Fruit fly (Drosophila melanogaster) whole organism, adult: ENCODE results near the gene Dscam4.

Source experiments
- CG11617 ChIP-seq: fragments of 200-800 bp; sonication (Bioruptor generic); optimal IDR thresholded peaks from 2 replicates; lab custom pipeline; 2017; ENCODE audit warnings: mild to moderate bottlenecking, missing biosample characterization, missing genetic modification reagents, missing genetic modification characterization
- CG12768 ChIP-seq: fragments of 200-800 bp; sonication (Bioruptor generic); optimal IDR thresholded peaks from 2 replicates; lab custom pipeline; 2017; ENCODE audit warnings: missing biosample characterization, missing genetic modification characterization, mild to moderate bottlenecking, moderate library complexity, missing genetic modification reagents
- CG14711 ChIP-seq: fragments of 200-800 bp; sonication (Bioruptor generic); optimal IDR thresholded peaks from 2 replicates; lab custom pipeline; 2018; ENCODE audit warnings: missing biosample characterization, mild to moderate bottlenecking, missing genetic modification characterization, moderate library complexity
- CG1620 ChIP-seq: fragments of 200-800 bp; sonication (Bioruptor generic); optimal IDR thresholded peaks from 2 replicates; lab custom pipeline; 2016; ENCODE audit warnings: missing biosample characterization, missing genetic modification characterization
- CG33017 ChIP-seq: fragments of 200-800 bp; sonication (Bioruptor generic); optimal IDR thresholded peaks from 2 replicates; lab custom pipeline; 2018; ENCODE audit warnings: missing biosample characterization, mild to moderate bottlenecking, missing genetic modification characterization, moderate library complexity
- CG5204 ChIP-seq: fragments of 200-800 bp; sonication (Bioruptor generic); optimal IDR thresholded peaks from 2 replicates; lab custom pipeline; 2016; ENCODE audit warnings: missing biosample characterization, missing genetic modification characterization
- CG7045 ChIP-seq: fragments of 200-800 bp; sonication (Bioruptor generic); optimal IDR thresholded peaks from 2 replicates; lab custom pipeline; 2017; ENCODE audit warnings: missing biosample characterization, mild to moderate bottlenecking, missing genetic modification characterization
- CG7101 ChIP-seq: fragments of 200-800 bp; sonication (Bioruptor generic); optimal IDR thresholded peaks from 2 replicates; lab custom pipeline; 2018; ENCODE audit warnings: missing biosample characterization, mild to moderate bottlenecking, missing genetic modification characterization, moderate library complexity
- Clk ChIP-seq: fragments of 200-800 bp; sonication (Bioruptor generic); optimal IDR thresholded peaks from 2 replicates; lab custom pipeline; 2017; ENCODE audit warnings: missing biosample characterization, missing genetic modification characterization
- Crg-1 ChIP-seq: fragments of 200-800 bp; sonication (Bioruptor generic); optimal IDR thresholded peaks from 2 replicates; lab custom pipeline; 2016; ENCODE audit warnings: missing biosample characterization, missing genetic modification characterization
- Hr96 ChIP-seq: fragments of 200-800 bp; sonication (Bioruptor generic); optimal IDR thresholded peaks from 2 replicates; lab custom pipeline; 2016; ENCODE audit warnings: missing biosample characterization, missing genetic modification characterization
- Mnt ChIP-seq: fragments of 200-800 bp; sonication (Bioruptor generic); optimal IDR thresholded peaks from 2 replicates; lab custom pipeline; 2016; ENCODE audit warnings: missing biosample characterization, mild to moderate bottlenecking, missing genetic modification characterization
- bab1 ChIP-seq: fragments of 200-800 bp; sonication (Bioruptor generic); optimal IDR thresholded peaks from 3 replicates; lab custom pipeline; 2019; ENCODE audit warnings: missing biosample characterization, mild to moderate bottlenecking, missing genetic modification characterization, moderate library complexity
- cic ChIP-seq: fragments of 200-800 bp; sonication (Bioruptor generic); optimal IDR thresholded peaks from 2 replicates; lab custom pipeline; 2017; ENCODE audit warnings: missing biosample characterization, mild to moderate bottlenecking, missing genetic modification characterization, moderate library complexity
- cnc ChIP-seq, 2 experiments: fragments of >200 bp; optimal IDR thresholded peaks; 2 replicates each; lab custom pipeline; 2017
- kay ChIP-seq: fragments of 200-800 bp; sonication (Bioruptor generic); peaks from one replicate; lab custom pipeline; 2016; ENCODE audit warnings: missing biosample characterization, missing genetic modification characterization, borderline replicate concordance
- ovo ChIP-seq: fragments of 200-800 bp; sonication (Bioruptor generic); optimal IDR thresholded peaks from 2 replicates; lab custom pipeline; 2016; ENCODE audit warnings: missing biosample characterization, missing genetic modification characterization
- pad ChIP-seq: fragments of 200-800 bp; sonication (Bioruptor generic); optimal IDR thresholded peaks from 3 replicates; lab custom pipeline; 2017; ENCODE audit warnings: missing biosample characterization, missing genetic modification characterization, mild to moderate bottlenecking, moderate library complexity, missing genetic modification reagents
- tj ChIP-seq: fragments of 200-800 bp; sonication (Bioruptor generic); optimal IDR thresholded peaks from 3 replicates; lab custom pipeline; 2017; ENCODE audit warnings: missing biosample characterization, mild to moderate bottlenecking, missing genetic modification characterization, moderate library complexity
- toe ChIP-seq: fragments of 200-800 bp; sonication (Bioruptor generic); optimal IDR thresholded peaks from 2 replicates; lab custom pipeline; 2016; ENCODE audit warnings: missing biosample characterization, missing genetic modification characterization

Gene Dscam4

DNA sequence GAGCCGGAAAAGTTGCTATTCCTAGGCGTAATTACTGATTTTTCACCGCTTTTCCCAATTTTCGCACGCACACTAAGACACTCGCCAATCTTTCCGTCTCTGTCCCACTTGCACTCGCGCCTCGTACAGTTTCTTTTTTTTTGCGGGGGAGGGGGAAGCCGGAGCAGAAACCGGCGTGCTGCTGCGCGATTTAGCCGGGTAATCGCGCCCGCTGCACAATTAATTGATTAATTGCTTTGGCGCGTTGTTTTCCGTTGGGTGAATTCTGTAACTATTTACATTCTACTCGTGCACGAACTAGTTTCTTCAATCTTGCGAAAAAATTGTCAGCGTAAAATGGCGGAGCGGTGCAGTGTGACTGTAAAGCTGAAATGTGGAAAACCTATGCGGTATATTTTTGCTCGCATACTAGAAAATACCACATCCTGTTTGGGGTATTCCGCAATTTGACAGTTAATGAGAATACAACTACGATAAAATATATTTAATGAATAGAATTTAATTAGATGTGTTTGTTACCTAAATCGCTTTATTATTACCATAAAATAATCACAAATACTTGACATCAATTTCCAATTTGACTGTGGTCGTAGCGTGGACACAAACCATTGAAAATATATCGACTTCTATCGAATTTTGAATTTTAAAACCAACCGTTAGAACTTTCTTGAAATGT is 76.8 kb downstream of the Dscam4 start, which contains the start of gene Cpsf6:
TSS of gene Cpsf6 (minus strand) at position 362 of the 676 bp plus-strand sequence.
- no peak for TF ChIP-seq CG12768 (GFP tag; lab: Kevin White, UChicago)
- peak; percentile 26 for TF ChIP-seq ovo
- TF ChIP-seq cnc (optimal IDR thresholded peaks at IDR 0.05; lab: Kevin White, UChicago), result no peak
- TF ChIP-seq Crg-1 (GFP tag; lab: Kevin White, UChicago), result peak; percentile 51
- TF ChIP-seq Mnt (GFP tag; lab: Kevin White, UChicago), result peak; percentile 74
- TF ChIP-seq CG5204 (GFP tag; lab: Kevin White, UChicago), result no peak
- peak; percentile 56 for TF ChIP-seq pad (GFP tag; lab: Kevin White, UChicago)
- peak; percentile 34 for TF ChIP-seq CG7101 (tag; lab: Kevin White, UChicago)
- TF ChIP-seq CG7045 (GFP tag; lab: Kevin White, UChicago), result no peak
- peak; percentile 62 for TF ChIP-seq tj (GFP tag; lab: Kevin White, UChicago)
- TF ChIP-seq toe (GFP tag; lab: Kevin White, UChicago), result peak; percentile 50
- TF ChIP-seq CG33017 (tag; lab: Kevin White, UChicago), result peak; percentile 13
- no peak for TF ChIP-seq Clk
- peak; percentile 71 for TF ChIP-seq bab1 (GFP tag; lab: Kevin White, UChicago)
- TF ChIP-seq Hr96, result peak; percentile 2
- TF ChIP-seq CG1620 (GFP tag; lab: Kevin White, UChicago), result peak; percentile 6
- TF ChIP-seq kay (GFP tag; lab: Kevin White, UChicago), result peak; percentile 71
- no peak for TF ChIP-seq cic (GFP tag; lab: Kevin White, UChicago)
- TF ChIP-seq CG11617 (GFP tag; lab: Kevin White, UChicago), result peak; percentile 25
- TF ChIP-seq CG14711, result peak; percentile 56

DNA sequence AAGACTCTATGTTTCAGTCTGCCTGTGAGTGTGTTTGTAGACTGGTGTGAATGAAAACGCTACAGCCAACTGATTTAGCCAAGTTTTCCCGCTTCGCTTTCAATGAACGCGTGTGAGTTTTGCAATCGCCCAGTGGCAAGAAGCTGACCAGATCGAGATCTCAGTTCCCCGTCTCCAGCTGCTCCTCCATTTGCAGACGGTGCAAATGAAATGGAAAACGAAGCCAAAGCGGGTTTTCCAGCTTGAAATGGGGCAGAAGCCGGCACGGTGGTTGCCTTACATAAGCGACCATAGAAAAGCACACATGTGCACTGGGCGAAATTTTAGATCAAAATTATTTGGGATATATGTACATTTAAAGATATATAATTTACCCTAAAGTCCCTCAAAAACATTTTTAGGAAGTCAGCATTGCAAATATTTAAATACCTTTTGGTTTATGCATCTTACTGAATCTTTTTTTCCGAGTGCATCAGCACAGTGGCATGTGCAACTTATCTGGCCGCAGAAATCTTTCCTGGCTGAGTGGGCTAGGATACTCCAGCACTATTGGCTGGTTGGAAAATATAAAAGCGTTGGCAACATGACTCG is 80.6 kb downstream of the Dscam4 start, which contains the start of gene CG43059:
TSS of gene CG43059 (minus strand) at position 51 of the 591 bp plus-strand sequence.
- TF ChIP-seq CG5204 (GFP tag; lab: Kevin White, UChicago) (no peak), CG33017 (tag; lab: Kevin White, UChicago) (no peak), CG11617 (GFP tag; lab: Kevin White, UChicago) (no peak), cic (GFP tag; lab: Kevin White, UChicago) (no peak), CG14711 (no peak), CG7101 (tag; lab: Kevin White, UChicago) (no peak)

DNA sequence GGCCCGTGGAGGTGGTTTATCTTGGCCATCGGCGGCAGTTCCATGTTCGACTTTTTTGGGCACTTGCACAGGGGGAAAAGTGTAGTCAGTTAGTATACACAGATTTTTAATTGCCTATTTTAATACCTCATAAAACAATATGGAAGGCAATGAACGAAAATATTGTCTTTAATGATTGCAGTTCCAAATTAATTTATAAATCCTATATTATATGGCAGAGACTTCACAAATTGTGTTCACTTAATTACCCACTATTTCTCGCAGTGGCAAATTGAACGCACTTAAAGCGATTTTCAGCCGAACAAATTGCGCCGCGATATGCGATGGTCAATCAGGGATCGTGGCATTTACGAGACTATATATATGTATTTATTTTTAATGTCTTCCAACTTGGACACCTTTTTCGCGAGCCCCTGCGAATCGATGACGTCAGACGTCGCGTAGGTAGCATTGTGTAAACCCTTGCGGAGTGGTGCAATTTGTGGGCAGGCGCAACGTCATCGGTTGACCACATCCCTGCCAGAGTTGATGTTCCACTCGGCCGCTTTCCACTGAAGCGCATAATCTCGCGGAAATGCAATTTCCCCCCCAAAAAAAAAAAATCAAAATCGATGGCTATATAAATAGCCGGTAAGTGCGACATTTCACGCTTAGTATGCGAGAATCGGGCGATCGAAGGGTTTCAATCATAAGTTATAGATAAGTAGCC is 81.8 kb downstream of the Dscam4 start, which contains the start of gene CG13670:
TSS of gene CG13670 (plus strand) at position 659 of the 709 bp plus-strand sequence.
- TF ChIP-seq CG5204 (GFP tag; lab: Kevin White, UChicago), result no peak
- TF ChIP-seq Mnt (GFP tag; lab: Kevin White, UChicago), result no peak
- no peak for TF ChIP-seq Clk
- TF ChIP-seq ovo, result no peak
- no peak for TF ChIP-seq CG14711
- TF ChIP-seq CG33017 (tag; lab: Kevin White, UChicago), result no peak
- TF ChIP-seq cnc (optimal IDR thresholded peaks at IDR 0.05; lab: Kevin White, UChicago), result no peak
- TF ChIP-seq cic (GFP tag; lab: Kevin White, UChicago), result no peak
- TF ChIP-seq CG7101 (tag; lab: Kevin White, UChicago), result no peak
- no peak for TF ChIP-seq Crg-1 (GFP tag; lab: Kevin White, UChicago)
- TF ChIP-seq toe (GFP tag; lab: Kevin White, UChicago), result no peak

DNA sequence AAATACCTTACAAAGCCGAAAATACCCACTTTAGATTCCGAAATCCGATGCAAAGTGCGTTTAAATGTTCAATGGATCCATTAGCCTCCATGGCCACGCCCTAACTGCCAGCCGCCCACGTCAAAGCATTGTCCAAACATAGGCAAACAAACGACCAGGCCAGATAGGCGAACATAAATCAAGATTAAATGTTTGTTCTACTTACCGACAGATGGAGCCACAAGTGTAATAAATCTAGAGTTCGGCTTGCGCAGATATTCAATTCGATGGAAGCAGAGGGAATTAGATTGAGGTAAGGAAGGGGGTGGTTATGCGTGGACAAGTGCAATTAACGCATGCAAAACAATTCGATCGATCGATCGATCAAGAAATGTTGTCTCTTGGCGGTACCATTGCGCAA is 85.4 kb downstream of the Dscam4 start:
- TF ChIP-seq Mnt (GFP tag; lab: Kevin White, UChicago) (no peak), CG11617 (GFP tag; lab: Kevin White, UChicago) (no peak), CG5204 (GFP tag; lab: Kevin White, UChicago) (no peak), Hr96 (no peak), pad (GFP tag; lab: Kevin White, UChicago) (no peak), CG7101 (tag; lab: Kevin White, UChicago) (no peak), CG33017 (tag; lab: Kevin White, UChicago) (no peak), ovo (no peak), Crg-1 (GFP tag; lab: Kevin White, UChicago) (no peak), toe (GFP tag; lab: Kevin White, UChicago) (no peak), bab1 (GFP tag; lab: Kevin White, UChicago) (no peak), CG1620 (GFP tag; lab: Kevin White, UChicago) (no peak), CG7045 (GFP tag; lab: Kevin White, UChicago) (no peak), tj (GFP tag; lab: Kevin White, UChicago) (no peak), cic (GFP tag; lab: Kevin White, UChicago) (no peak), CG14711 (no peak)

DNA sequence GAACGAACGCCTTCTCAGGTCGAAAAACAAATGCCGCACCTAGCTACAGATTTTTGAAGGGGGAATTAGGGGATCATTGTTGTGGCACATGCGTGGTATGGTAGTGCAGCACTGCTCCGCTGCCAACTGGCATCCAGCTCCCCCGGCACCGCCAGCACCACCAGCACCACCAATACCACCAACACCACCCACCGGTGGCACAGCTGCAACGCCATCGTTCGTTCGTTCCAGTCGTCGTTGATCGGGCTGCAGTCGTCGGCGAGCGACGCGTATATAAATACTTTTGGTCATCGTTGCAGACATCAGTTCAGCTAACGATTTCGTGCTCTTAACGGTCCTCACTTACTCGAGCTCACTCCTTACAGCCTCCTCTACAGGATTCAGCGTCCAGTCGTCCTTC is 87.1 kb downstream of the Dscam4 start, which contains the start of gene CG34461:
TSS of gene CG34461 (plus strand) at position 301 of the 400 bp plus-strand sequence.
- no peak for TF ChIP-seq CG12768 (GFP tag; lab: Kevin White, UChicago)
- TF ChIP-seq CG5204 (GFP tag; lab: Kevin White, UChicago), result no peak
- TF ChIP-seq CG11617 (GFP tag; lab: Kevin White, UChicago), result no peak
